Fruit fly (Drosophila melanogaster): ENCODE data around the gene CG15253.

DNA sequence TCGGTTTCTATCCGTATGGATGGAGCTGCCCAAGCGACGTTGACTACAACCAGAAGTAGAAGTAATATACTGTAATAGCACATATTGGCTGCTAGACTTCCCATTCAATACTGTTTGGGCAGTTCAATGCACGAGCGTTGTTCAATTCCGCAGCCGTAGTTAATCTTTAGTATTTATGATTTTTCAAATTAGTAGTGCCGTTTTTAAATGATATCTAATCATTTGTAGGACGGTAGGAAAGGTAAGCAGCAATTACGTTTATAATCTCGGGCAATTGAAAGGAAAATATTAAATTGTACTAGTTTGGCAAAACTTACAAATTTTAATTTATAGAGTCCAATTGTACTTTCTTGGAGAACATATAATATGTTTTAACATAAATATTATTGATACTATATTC, at the start of gene CG15253:
- no peak for TF ChIP-seq peb (GFP tag; IDR thresholded peaks at IDR 0.05)
- TF ChIP-seq ci (GFP tag; IDR thresholded peaks at IDR 0.05) = no peak

Measured in whole organism, embryonic.